Fruit fly (Drosophila melanogaster) whole organism, embryonic: ENCODE results near the gene CG13096.

Experiments used
- Aef1 ChIP-seq: fragments of 200-800 bp; sonication (Bioruptor generic); IDR thresholded peaks from 3 replicates; pipeline ENCODE4 v1.3.6; 2022; ENCODE audit warnings: missing biosample characterization, missing genetic modification characterization
- Antp ChIP-seq: fragments of 200-800 bp; sonication (Bioruptor generic); optimal IDR thresholded peaks from 3 replicates; lab custom pipeline; 2016; ENCODE audit warnings: missing biosample characterization, missing genetic modification characterization
- B-H1 ChIP-seq: fragments of 200-800 bp; sonication (Bioruptor generic); IDR thresholded peaks from 3 replicates; pipeline ENCODE4 v1.3.6; 2022; ENCODE audit warnings: missing biosample characterization, missing genetic modification characterization
- Bgb ChIP-seq: fragments of 200-800 bp; sonication (Bioruptor generic); IDR thresholded peaks from 2 replicates; pipeline ENCODE4 v1.3.6; 2022; ENCODE audit warnings: missing biosample characterization, missing genetic modification characterization; ENCODE audit not compliant: partially characterized antibody
- CG10565 ChIP-seq: fragments of 200-800 bp; sonication (Bioruptor generic); optimal IDR thresholded peaks from 3 replicates; lab custom pipeline; 2016; ENCODE audit warnings: missing biosample characterization, mild to moderate bottlenecking, missing genetic modification characterization
- CG10959 ChIP-seq: fragments of 200-800 bp; sonication (Bioruptor generic); IDR thresholded peaks from 2 replicates; pipeline ENCODE4 v1.3.6; 2022; ENCODE audit warnings: missing biosample characterization, missing genetic modification characterization
- CG12155 ChIP-seq: fragments of 200-800 bp; sonication (Bioruptor generic); optimal IDR thresholded peaks from 3 replicates; lab custom pipeline; 2016; ENCODE audit warnings: missing biosample characterization, missing genetic modification characterization
- CG12744 ChIP-seq: fragments of 200-800 bp; sonication (Bioruptor generic); optimal IDR thresholded peaks from 2 replicates; lab custom pipeline; 2016; ENCODE audit warnings: missing biosample characterization, missing genetic modification characterization
- CG15479 ChIP-seq: fragments of 200-800 bp; sonication (Bioruptor generic); optimal IDR thresholded peaks from 3 replicates; lab custom pipeline; 2019; ENCODE audit warnings: missing biosample characterization, mild to moderate bottlenecking, missing genetic modification characterization, moderate library complexity
- CG16813 ChIP-seq: fragments of 200-800 bp; sonication (Bioruptor generic); IDR thresholded peaks from 3 replicates; pipeline ENCODE4 v1.3.6; 2022; ENCODE audit warnings: missing biosample characterization, missing genetic modification characterization; ENCODE audit not compliant: partially characterized antibody
- CG17612 ChIP-seq: fragments of 200-800 bp; sonication (Bioruptor generic); IDR thresholded peaks from 2 replicates; pipeline ENCODE4 v1.3.6; 2022; ENCODE audit warnings: missing biosample characterization, missing genetic modification characterization
- CG2889 ChIP-seq: fragments of 200-800 bp; sonication (Bioruptor generic); IDR thresholded peaks from 3 replicates; pipeline ENCODE4 v1.3.6; 2022; ENCODE audit warnings: missing biosample characterization, missing genetic modification characterization
- CG31388 ChIP-seq: fragments of 200-800 bp; sonication (Bioruptor generic); optimal IDR thresholded peaks from 2 replicates; lab custom pipeline; 2016; ENCODE audit warnings: missing biosample characterization, missing genetic modification characterization
- CG7928 ChIP-seq: fragments of 200-800 bp; sonication (Bioruptor generic); optimal IDR thresholded peaks from 2 replicates; lab custom pipeline; 2017; ENCODE audit warnings: missing biosample characterization, mild to moderate bottlenecking, missing genetic modification characterization
- CG7963 ChIP-seq: fragments of 200-800 bp; sonication (Bioruptor generic); IDR thresholded peaks from 3 replicates; pipeline ENCODE4 v1.3.6; 2022; ENCODE audit warnings: missing biosample characterization, missing genetic modification characterization; ENCODE audit not compliant: partially characterized antibody
- CG8478 ChIP-seq: fragments of >200 bp; optimal IDR thresholded peaks from 2 replicates; lab custom pipeline; 2018
- D19A ChIP-seq: fragments of 200-800 bp; optimal IDR thresholded peaks from 3 replicates; lab custom pipeline; 2019; ENCODE audit warnings: missing biosample characterization, mild to moderate bottlenecking, missing genetic modification characterization, moderate library complexity
- Doc2 ChIP-seq: fragments of 200-800 bp; sonication (Bioruptor generic); IDR thresholded peaks from 2 replicates; pipeline ENCODE4 v1.3.6; 2022; ENCODE audit warnings: missing biosample characterization, missing genetic modification characterization
- HHEX ChIP-seq: fragments of 200-800 bp; sonication (Bioruptor generic); optimal IDR thresholded peaks from 3 replicates; lab custom pipeline; 2017; ENCODE audit warnings: missing biosample characterization, mild to moderate bottlenecking, missing genetic modification characterization, missing genetic modification reagents
- Hey ChIP-seq: fragments of 200-800 bp; sonication (Bioruptor generic); optimal IDR thresholded peaks from 3 replicates; lab custom pipeline; 2018; ENCODE audit warnings: missing biosample characterization, mild to moderate bottlenecking, missing genetic modification characterization
- Hsf ChIP-seq: fragments of 200-800 bp; sonication (Bioruptor generic); optimal IDR thresholded peaks from 3 replicates; lab custom pipeline; 2016; ENCODE audit warnings: missing biosample characterization, missing genetic modification characterization
- Mad ChIP-seq: fragments of 200-800 bp; sonication (Bioruptor generic); optimal IDR thresholded peaks from 2 replicates; lab custom pipeline; 2016; ENCODE audit warnings: missing biosample characterization, missing genetic modification characterization
- Med ChIP-seq: fragments of 200-800 bp; sonication (Bioruptor generic); peaks from one replicate; lab custom pipeline; 2016; ENCODE audit warnings: missing biosample characterization, missing genetic modification characterization, mild to moderate bottlenecking, inconsistent platforms, moderate library complexity
- Neu2 ChIP-seq: fragments of 200-800 bp; sonication (Bioruptor generic); optimal IDR thresholded peaks from 3 replicates; lab custom pipeline; 2016; ENCODE audit warnings: missing biosample characterization, missing genetic modification characterization, borderline replicate concordance
- Nf-YB ChIP-seq: fragments of 200-800 bp; sonication (Bioruptor generic); optimal IDR thresholded peaks from 3 replicates; lab custom pipeline; 2019; ENCODE audit warnings: missing biosample characterization, mild to moderate bottlenecking, missing genetic modification characterization, moderate library complexity
- Ravus ChIP-seq: fragments of 200-800 bp; sonication (Bioruptor generic); IDR thresholded peaks from 2 replicates; pipeline ENCODE4 v1.3.6; 2022; ENCODE audit warnings: missing biosample characterization, missing genetic modification characterization
- Trl ChIP-seq, 3 experiments: fragments of >200 bp in 2 of 3; fragments of 200-800 bp in 1 of 3; sonication (Bioruptor generic) in 1 of 3; optimal IDR thresholded peaks; 2 replicates in 1 of 3; 3 replicates in 2 of 3; lab custom pipeline; 2016 to 2017; ENCODE audit warnings: missing biosample characterization in 1 of 3, missing genetic modification characterization in 1 of 3
- Usf ChIP-seq: fragments of 200-800 bp; sonication (Bioruptor generic); optimal IDR thresholded peaks from 2 replicates; lab custom pipeline; 2017; ENCODE audit warnings: missing genotype, missing biosample characterization, missing genetic modification characterization
- bcd ChIP-seq: fragments of 200-800 bp; sonication (Bioruptor generic); optimal IDR thresholded peaks from 2 replicates; lab custom pipeline; 2017; ENCODE audit warnings: missing biosample characterization, mild to moderate bottlenecking, missing genetic modification characterization
- exex ChIP-seq: fragments of 200-800 bp; sonication (Bioruptor generic); optimal IDR thresholded peaks from 4 replicates; lab custom pipeline; 2018; ENCODE audit warnings: missing biosample characterization, mild to moderate bottlenecking, missing genetic modification characterization, moderate library complexity
- gce ChIP-seq: fragments of 200-800 bp; sonication (Bioruptor generic); IDR thresholded peaks from 3 replicates; pipeline ENCODE4 v1.3.6; 2022; ENCODE audit warnings: missing biosample characterization, missing genetic modification characterization
- ind ChIP-seq: fragments of 200-800 bp; sonication (Bioruptor generic); optimal IDR thresholded peaks from 3 replicates; lab custom pipeline; 2016; ENCODE audit warnings: missing biosample characterization, missing genetic modification characterization
- kah ChIP-seq: fragments of 200-800 bp; sonication (Bioruptor generic); optimal IDR thresholded peaks from 2 replicates; lab custom pipeline; 2018; ENCODE audit warnings: missing biosample characterization, mild to moderate bottlenecking, missing genetic modification characterization
- knrl ChIP-seq: fragments of 200-800 bp; sonication (Bioruptor generic); IDR thresholded peaks from 3 replicates; pipeline ENCODE4 v1.3.6; 2022; ENCODE audit warnings: missing biosample characterization, missing genetic modification characterization; ENCODE audit not compliant: partially characterized antibody
- lola ChIP-seq, 3 experiments: fragments of >200 bp in 2 of 3; fragments of 200-800 bp in 1 of 3; sonication (Bioruptor generic) in 1 of 3; optimal IDR thresholded peaks; 2 replicates each; lab custom pipeline; 2017 to 2019; ENCODE audit warnings: missing biosample characterization in 3 of 3, missing genetic modification characterization in 3 of 3, mild to moderate bottlenecking in 1 of 3, moderate library complexity in 1 of 3
- lov ChIP-seq, 2 experiments: fragments of 200-800 bp in 1 of 2; fragments of >200 bp in 1 of 2; sonication (Bioruptor generic) in 1 of 2; IDR thresholded peaks in 1 of 2; optimal IDR thresholded peaks in 1 of 2; 2 replicates in 1 of 2; 3 replicates in 1 of 2; pipeline versions ENCODE4 v1.3.6 to Lab custom; 2017 to 2022; ENCODE audit warnings: missing biosample characterization in 1 of 2, missing genetic modification characterization in 1 of 2
- nerfin-2 ChIP-seq: fragments of 200-800 bp; sonication (Bioruptor generic); IDR thresholded peaks from 2 replicates; pipeline ENCODE4 v1.3.6; 2022; ENCODE audit warnings: missing biosample characterization, missing genetic modification characterization; ENCODE audit not compliant: partially characterized antibody
- run ChIP-seq: fragments of 200-800 bp; sonication (Bioruptor generic); optimal IDR thresholded peaks from 3 replicates; lab custom pipeline; 2018; ENCODE audit warnings: missing biosample characterization, mild to moderate bottlenecking, missing genetic modification characterization
- sna ChIP-seq: fragments of 200-800 bp; sonication (Bioruptor generic); IDR thresholded peaks from 2 replicates; pipeline ENCODE4 v1.3.6; 2022; ENCODE audit warnings: missing biosample characterization, missing genetic modification characterization; ENCODE audit not compliant: partially characterized antibody
- ssp ChIP-seq: fragments of 200-800 bp; sonication (Bioruptor generic); IDR thresholded peaks from 2 replicates; pipeline ENCODE4 v1.3.6; 2022; ENCODE audit warnings: missing biosample characterization, missing genetic modification characterization
- stwl ChIP-seq: fragments of 200-800 bp; sonication (Bioruptor generic); optimal IDR thresholded peaks from 3 replicates; lab custom pipeline; 2018; ENCODE audit warnings: missing biosample characterization, mild to moderate bottlenecking, missing genetic modification characterization, moderate library complexity
- tna ChIP-seq: fragments of 200-800 bp; sonication (Bioruptor generic); IDR thresholded peaks from 2 replicates; pipeline ENCODE4 v1.3.6; 2022; ENCODE audit warnings: missing biosample characterization, missing genetic modification characterization; ENCODE audit not compliant: partially characterized antibody
- twi ChIP-seq: fragments of 200-800 bp; optimal IDR thresholded peaks from 2 replicates; lab custom pipeline; 2019; ENCODE audit warnings: missing biosample characterization, mild to moderate bottlenecking, missing genetic modification characterization, moderate library complexity
- vfl ChIP-seq: fragments of 200-800 bp; sonication (Bioruptor generic); optimal IDR thresholded peaks from 2 replicates; lab custom pipeline; 2016; ENCODE audit warnings: missing biosample characterization, missing genetic modification characterization
- vvl ChIP-seq: fragments of 200-800 bp; sonication (Bioruptor generic); IDR thresholded peaks from 2 replicates; pipeline ENCODE4 v1.3.6; 2022; ENCODE audit warnings: missing biosample characterization, missing genetic modification characterization
- wek ChIP-seq: fragments of 200-800 bp; sonication (Bioruptor generic); optimal IDR thresholded peaks from 3 replicates; lab custom pipeline; 2018; ENCODE audit warnings: missing biosample characterization, mild to moderate bottlenecking, missing genetic modification characterization, moderate library complexity
- z ChIP-seq: fragments of 200-800 bp; sonication (Bioruptor generic); IDR thresholded peaks from 3 replicates; pipeline ENCODE4 v1.3.6; 2022; ENCODE audit warnings: missing biosample characterization, missing genetic modification characterization
- zfh1 ChIP-seq: fragments of 200-800 bp; sonication (Bioruptor generic); IDR thresholded peaks from 3 replicates; pipeline ENCODE4 v1.3.6; 2022; ENCODE audit warnings: missing biosample characterization, missing genetic modification characterization

The CG13096 gene

dm6 chr2L:8481623-8482424, 29.8 kb downstream of the CG13096 start, which contains the start of gene CG43796 (continued):
- TF ChIP-seq lola (GFP tag; optimal IDR thresholded peaks at IDR 0.05; lab: Kevin White, UChicago) (no peak), stwl (tag; lab: Kevin White, UChicago) (no peak), knrl (GFP tag; lab: Robert Waterston, UW) (peak; percentile 51; the same call in 1 of the 3 replicates), Trl (optimal IDR thresholded peaks at IDR 0.05; lab: Kevin White, UChicago) (no peak), Trl (GFP tag; optimal IDR thresholded peaks at IDR 0.05; lab: Kevin White, UChicago) (no peak), CG8478 (lab: Kevin White, UChicago) (no peak), Med (no peak), exex (tag; lab: Kevin White, UChicago) (peak; percentile 22), bcd (GFP tag; lab: Kevin White, UChicago) (no peak), z (GFP tag; lab: Robert Waterston, UW) (no peak), CG12155 (no peak), tna (GFP tag; lab: Robert Waterston, UW) (peak; percentile 58; the same call in 1 of the 2 replicates), vvl (GFP tag; lab: Robert Waterston, UW) (no peak), Doc2 (GFP tag; lab: Robert Waterston, UW) (no peak), sna (GFP tag; lab: Robert Waterston, UW) (0 out of 2 replicates have a peak, but pooled peaks have one; percentile 18), run (tag; lab: Kevin White, UChicago) (no peak), gce (no peak), CG7928 (GFP tag; lab: Kevin White, UChicago) (no peak), Bgb (peak; percentile 68), CG10565 (no peak), Ravus (no peak), lov (optimal IDR thresholded peaks at IDR 0.05; lab: Kevin White, UChicago) (no peak), lov (GFP tag; IDR thresholded peaks at IDR 0.05; lab: Robert Waterston, UW) (no peak), B-H1 (GFP tag; lab: Robert Waterston, UW) (no peak), CG2889 (no peak), Hey (tag; lab: Kevin White, UChicago) (no peak), ssp (GFP tag; lab: Robert Waterston, UW) (no peak), HHEX (GFP tag; lab: Kevin White, UChicago) (no peak), CG10959 (no peak), CG17612 (no peak), CG15479 (GFP tag; lab: Kevin White, UChicago) (peak; percentile 54), CG7963 (GFP tag; lab: Robert Waterston, UW) (peak; percentile 65; the same call in 1 of the 3 replicates), Antp (no peak), Nf-YB (GFP tag; lab: Kevin White, UChicago) (no peak), Hsf (GFP tag; lab: Kevin White, UChicago) (no peak), Aef1 (GFP tag; lab: Robert Waterston, UW) (no peak), kah (GFP tag; lab: Kevin White, UChicago) (no peak), zfh1 (GFP tag; lab: Robert Waterston, UW) (no peak), nerfin-2 (peak; percentile 51; the same call in 1 of the 2 replicates), Mad (no peak), D19A (no peak), vfl (GFP tag; lab: Kevin White, UChicago) (no peak), CG12744 (GFP tag; lab: Kevin White, UChicago) (no peak), ind (GFP tag; lab: Kevin White, UChicago) (no peak), CG16813 (peak; percentile 83), wek (GFP tag; lab: Kevin White, UChicago) (no peak), Usf (GFP tag; lab: Kevin White, UChicago) (no peak), CG31388 (no peak), twi (tag; lab: Kevin White, UChicago) (no peak), Neu2 (GFP tag; lab: Kevin White, UChicago) (no peak)
